Fruit fly (Drosophila melanogaster): ENCODE results near the gene TwdlY.

The TwdlY gene

DNA sequence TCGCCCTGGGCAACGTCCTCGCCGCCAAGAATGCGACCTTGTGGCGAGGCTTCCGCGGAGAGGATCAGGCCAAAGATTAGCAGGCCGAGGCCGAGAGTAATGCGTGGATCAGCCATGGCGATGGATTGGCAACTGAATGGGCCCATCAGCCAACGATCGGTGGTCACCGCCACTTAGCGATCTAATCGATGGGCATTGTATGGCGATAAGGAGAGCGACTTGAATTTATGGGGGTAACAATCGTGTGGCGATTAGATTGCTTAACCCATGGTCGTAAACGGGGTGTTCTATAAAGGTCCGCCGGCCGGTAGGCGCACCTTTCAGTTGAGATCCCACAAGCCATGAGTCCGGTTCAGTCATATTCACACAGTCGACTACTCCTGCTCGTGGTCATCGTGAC is 31.0 kb upstream of the TwdlY start, which contains the start of the genes CG9673 and CG4653:
Gene CG9673, minus strand, starts transcription at position 138 of the 400 bp plus-strand sequence.
Gene CG4653, plus strand, starts transcription at position 335 of the 400 bp plus-strand sequence.
- TF ChIP-seq noc (tag; optimal IDR thresholded peaks at IDR 0.05): peak; percentile 7

DNA sequence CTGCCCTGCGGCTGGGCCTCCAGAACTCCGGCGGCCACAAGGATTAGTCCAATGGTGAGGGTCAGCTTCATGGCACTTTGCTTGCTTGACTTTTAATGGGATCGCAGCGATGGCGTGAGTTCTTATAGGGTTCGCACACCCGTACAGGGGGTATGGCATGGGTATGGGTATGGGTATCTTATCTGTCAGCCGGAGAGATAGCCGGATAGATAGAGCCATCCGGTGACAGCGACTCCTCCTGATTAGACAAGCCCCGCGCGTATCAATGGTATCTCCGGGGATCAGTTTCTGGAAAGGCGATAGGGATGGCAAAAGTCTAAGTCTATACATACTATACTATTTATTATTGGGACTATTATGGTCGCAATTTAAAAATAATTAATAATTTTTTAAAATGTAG is 28.0 kb upstream of the TwdlY start, which contains the start of gene CG9672:
Gene CG9672, minus strand, starts transcription at position 101 of the 400 bp plus-strand sequence.
- no peak for TF ChIP-seq noc (tag; optimal IDR thresholded peaks at IDR 0.05)

DNA sequence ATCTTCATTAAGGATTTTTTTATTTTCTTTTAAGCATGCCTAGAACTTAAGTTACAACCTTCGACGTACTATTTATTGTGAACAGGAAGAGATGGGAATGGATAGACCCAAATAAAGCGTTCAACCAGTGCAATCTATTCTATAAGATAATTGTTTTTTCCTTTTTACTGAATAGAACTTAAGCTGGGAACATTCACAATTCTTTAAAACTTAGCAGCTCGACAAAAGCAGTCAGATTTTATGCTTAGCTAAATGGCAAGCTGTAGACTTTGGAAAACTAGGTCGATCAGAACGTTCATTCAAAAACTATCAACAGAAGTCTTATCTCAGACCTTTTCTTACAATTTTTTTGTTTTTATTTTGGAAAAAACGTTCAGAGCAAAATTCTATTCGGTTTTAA is 23.7 kb upstream of the TwdlY start, which contains the start of gene CG13008:
Gene CG13008, plus strand, starts transcription at position 301 of the 400 bp plus-strand sequence.
- TF ChIP-seq noc (tag; optimal IDR thresholded peaks at IDR 0.05): no peak

DNA sequence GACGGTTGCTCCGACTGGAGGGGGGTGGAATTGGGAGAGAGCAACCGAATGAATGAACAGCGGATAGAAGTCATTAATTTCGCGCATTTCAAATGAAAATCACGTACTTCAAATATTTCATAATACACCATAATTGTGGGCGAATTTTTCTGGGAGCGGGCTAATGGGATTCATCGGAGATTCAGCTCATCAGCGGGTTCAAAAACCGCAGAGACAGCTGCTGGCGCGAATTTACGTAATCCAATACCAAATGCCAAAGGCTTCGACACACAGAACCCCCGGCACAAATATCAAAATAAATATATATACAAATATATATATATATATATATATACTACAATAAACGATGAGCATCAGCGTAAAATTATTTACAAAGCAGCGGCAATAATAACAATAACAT is 18.1 kb upstream of the TwdlY start:
- no peak for TF ChIP-seq noc (tag; optimal IDR thresholded peaks at IDR 0.05)

- no peak for TF ChIP-seq noc (tag; optimal IDR thresholded peaks at IDR 0.05)
These were observed 16.5 kb upstream of the TwdlY start for dm6 chrX:16718169-16718723.

- TF ChIP-seq noc (tag; optimal IDR thresholded peaks at IDR 0.05): no peak
These were observed 13.6 kb upstream of the TwdlY start, which contains the start of the genes CG32572 and CG34325 for dm6 chrX:16721168-16721567. CG32572 (plus strand) TSS chrX:16721183. CG34325 (minus strand) TSS chrX:16721411.

DNA sequence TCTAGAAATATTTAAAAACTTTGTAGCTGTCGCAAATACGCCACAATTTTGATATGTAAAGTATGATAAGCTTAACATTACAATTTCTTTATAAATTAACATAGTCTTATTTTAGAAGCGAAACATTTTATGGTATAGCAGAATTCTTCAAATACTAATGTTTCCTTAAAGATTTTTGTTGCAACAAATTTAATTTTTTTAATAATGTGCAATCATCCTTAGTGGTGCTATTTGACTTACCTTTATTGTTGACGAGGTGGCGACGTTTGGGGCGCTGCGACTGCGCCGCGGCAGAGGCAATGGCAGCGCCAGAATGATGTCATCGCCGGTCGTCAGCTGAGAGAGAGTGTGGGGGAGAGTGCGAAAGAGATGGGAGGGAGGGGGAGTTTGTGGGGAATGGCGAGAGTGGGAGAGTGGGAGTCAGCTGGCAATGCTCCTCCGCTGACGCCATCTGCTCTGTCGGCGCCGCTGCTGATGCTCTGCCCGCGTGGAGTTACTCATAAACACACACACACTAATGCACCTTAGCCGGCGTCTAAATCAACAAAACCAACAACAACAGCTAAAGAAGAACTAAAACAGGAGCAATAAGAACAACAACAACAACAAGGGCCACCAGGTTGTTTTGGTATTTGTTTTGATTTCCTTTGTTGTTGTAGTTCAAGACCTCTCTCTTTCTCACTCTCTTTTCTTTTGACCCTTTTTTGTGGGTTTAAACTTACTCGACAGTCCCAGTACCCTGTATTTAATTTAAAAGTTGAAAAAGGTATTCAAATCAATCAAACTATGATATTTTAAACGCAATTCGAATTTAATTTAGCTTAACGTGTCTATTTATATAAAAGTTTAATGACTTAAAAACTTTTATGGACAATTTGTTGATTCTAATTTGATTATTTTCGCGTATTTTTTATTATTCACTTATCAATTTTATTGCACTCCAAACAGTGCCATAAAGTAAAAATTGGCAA is 11.3 kb upstream of the TwdlY start:
- TF ChIP-seq noc (tag; optimal IDR thresholded peaks at IDR 0.05): peak; percentile 88

- no peak for TF ChIP-seq noc (tag; optimal IDR thresholded peaks at IDR 0.05)
These were observed 10.2 kb upstream of the TwdlY start for dm6 chrX:16724544-16724943.

DNA sequence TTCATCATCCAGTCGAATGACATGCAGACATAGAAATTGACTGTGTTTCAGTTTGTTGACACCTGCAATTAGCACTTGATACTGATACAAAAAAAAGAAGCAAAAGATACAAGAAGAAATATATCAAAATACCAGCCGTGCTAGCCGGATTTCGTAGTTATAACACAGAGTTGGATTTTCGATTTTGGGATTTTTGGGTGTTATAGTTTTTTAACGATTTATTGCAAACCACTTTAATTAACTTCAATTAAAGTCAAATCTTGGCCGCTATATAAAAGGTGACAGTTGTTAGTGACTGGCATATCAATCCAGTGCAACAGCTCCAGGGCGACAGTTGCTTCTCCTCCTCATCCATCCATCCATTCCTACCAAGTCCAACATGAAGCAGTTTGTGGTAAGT is 4.0 kb upstream of the TwdlY start, which contains the start of gene TwdlX:
Gene TwdlX, plus strand, starts transcription at position 301 of the 400 bp plus-strand sequence.
- TF ChIP-seq noc (tag; optimal IDR thresholded peaks at IDR 0.05): no peak

DNA sequence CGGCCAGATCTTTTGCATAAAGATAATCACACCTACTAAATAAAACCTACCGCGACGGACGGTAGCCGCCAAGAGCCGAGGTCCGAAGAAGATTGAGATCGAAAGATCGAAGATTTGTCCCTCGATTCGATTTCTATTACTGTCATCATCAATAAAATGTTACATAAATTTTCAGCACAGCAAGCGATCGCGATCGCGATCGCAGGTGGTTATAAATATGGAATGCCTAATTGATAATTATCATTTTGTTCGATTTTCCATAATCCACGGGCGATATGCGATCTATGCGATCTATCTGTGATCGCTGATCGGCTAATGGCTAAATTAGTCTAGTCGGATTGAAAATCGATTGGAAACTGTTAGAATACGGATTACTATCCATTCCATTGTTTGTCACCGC is 1.5 kb upstream of the TwdlY start:
- no peak for TF ChIP-seq noc (tag; optimal IDR thresholded peaks at IDR 0.05)

DNA sequence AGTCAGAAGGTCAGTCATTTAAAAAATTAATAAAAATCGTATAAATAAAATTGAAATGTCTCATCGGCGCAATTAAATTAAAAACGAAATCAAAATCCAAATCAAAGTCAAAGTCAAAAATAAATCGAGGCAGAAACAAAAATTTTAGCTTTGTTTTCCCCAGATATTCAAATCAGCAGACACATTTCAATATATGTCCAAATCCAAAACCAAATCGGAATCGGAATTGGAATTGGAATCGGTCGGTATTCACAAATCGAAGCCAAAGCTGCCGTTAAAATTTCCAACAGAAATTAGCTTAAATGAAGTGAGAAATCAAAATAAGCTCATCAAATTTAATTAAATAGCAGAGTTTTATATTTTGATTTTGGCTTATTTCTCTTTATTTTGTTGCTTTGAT is 1.4 kb downstream of the TwdlY start:
- no peak for TF ChIP-seq noc (tag; optimal IDR thresholded peaks at IDR 0.05)

DNA sequence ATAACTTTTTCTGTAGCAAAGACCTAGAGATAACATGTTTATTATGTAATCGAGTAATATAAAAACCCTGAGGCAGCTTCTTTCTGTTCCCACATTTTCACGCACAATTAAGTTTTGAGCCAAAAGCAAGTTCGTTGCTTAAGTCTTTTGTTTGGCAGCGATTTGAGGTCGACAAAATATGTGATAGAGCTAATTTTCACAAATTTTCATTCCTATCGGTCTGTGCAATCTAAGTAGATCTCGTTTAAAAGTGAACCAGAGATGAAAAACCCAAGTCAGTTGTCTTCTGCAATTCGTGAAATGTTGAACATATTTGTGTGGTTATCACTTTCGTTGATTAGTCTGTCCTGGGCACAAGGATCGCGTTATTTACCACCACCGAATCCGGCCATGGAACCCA is 3.1 kb downstream of the TwdlY start, which contains the start of gene TwdlZ:
Gene TwdlZ, plus strand, starts transcription at position 301 of the 400 bp plus-strand sequence.
- no peak for TF ChIP-seq noc (tag; optimal IDR thresholded peaks at IDR 0.05)

dm6 chrX:16740606-16741005 is 5.9 kb downstream of the TwdlY start, which contains the start of gene CG32568:
CG32568 (plus strand) TSS chrX:16740906.
- no peak for TF ChIP-seq noc (tag; optimal IDR thresholded peaks at IDR 0.05)

dm6 chrX:16742547-16742946 is 7.8 kb downstream of the TwdlY start, which contains the start of gene Twdlalpha:
Twdlalpha (plus strand) TSS chrX:16742847.
- TF ChIP-seq noc (tag; optimal IDR thresholded peaks at IDR 0.05): no peak

DNA sequence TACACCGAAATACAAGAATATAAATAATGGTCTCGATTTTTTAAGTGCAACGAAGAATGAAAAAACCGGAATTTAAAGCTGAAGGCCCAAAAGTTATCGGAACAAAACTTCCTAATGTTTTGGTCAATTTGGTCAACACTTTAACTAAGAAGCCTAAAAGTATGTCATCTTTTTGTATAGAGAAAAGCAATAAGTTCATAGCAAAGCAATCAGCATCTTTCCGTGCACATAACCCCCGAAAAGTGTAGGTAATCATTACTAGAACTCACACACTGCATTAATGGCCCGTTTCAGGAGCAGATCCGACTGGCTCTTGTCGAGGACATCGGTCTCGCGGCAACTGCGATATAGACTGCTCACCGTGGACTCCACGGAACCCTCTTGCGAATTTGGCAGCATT is 9.6 kb downstream of the TwdlY start:
- TF ChIP-seq noc (tag; optimal IDR thresholded peaks at IDR 0.05): no peak

DNA sequence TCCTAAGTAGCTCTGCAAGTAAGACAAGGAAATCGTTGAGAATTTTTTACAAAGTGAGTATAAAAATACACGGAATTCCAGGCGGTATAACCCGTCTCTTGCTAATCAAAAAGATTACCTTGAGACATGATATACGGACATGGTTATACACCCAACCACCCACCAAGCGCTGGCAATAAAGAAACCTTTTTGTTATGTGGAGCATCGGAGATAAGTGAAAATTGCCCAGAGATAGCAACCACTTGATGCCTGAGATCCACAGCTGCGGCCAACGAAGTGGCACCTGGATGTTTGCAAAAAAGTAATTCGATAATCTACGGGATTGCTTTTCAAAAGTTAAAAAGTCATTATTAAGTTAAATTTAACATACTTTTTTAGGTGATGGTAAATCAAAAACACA is 11.2 kb downstream of the TwdlY start:
- no peak for TF ChIP-seq noc (tag; optimal IDR thresholded peaks at IDR 0.05)
